Fruit fly (Drosophila melanogaster) whole organism, embryonic: ENCODE measurements around the gene CG44044.

Experiments used
- ATbp ChIP-seq: fragments of 200-800 bp; sonication (Bioruptor generic); optimal IDR thresholded peaks from 2 replicates; lab custom pipeline; 2017; ENCODE audit warnings: missing biosample characterization, mild to moderate bottlenecking, missing genetic modification characterization, missing genetic modification reagents
- BEAF-32 ChIP-seq: fragments of 200-800 bp; sonication (Bioruptor generic); optimal IDR thresholded peaks from 3 replicates; lab custom pipeline; 2017; ENCODE audit warnings: missing biosample characterization, missing genetic modification characterization, mild to moderate bottlenecking, moderate library complexity, missing genetic modification reagents
- BtbVII ChIP-seq: fragments of 200-800 bp; sonication (Bioruptor generic); optimal IDR thresholded peaks from 3 replicates; lab custom pipeline; 2017; ENCODE audit warnings: missing biosample characterization, mild to moderate bottlenecking, missing genetic modification characterization
- CG11456 ChIP-seq: fragments of 200-800 bp; sonication (Bioruptor generic); IDR thresholded peaks from 3 replicates; pipeline ENCODE4 v1.3.6; 2022; ENCODE audit warnings: missing biosample characterization, missing genetic modification characterization
- CG11696 ChIP-seq: fragments of 200-800 bp; sonication (Bioruptor generic); IDR thresholded peaks from 2 replicates; pipeline ENCODE4 v1.3.6; 2022; ENCODE audit warnings: missing biosample characterization, missing genetic modification characterization
- CG12659 ChIP-seq: fragments of 200-800 bp; sonication (Bioruptor generic); optimal IDR thresholded peaks from 3 replicates; lab custom pipeline; 2017; ENCODE audit warnings: mild to moderate bottlenecking, missing biosample characterization, missing genetic modification reagents, missing genetic modification characterization
- CG15601 ChIP-seq: fragments of 200-800 bp; sonication (Bioruptor generic); optimal IDR thresholded peaks from 3 replicates; lab custom pipeline; 2019; ENCODE audit warnings: missing biosample characterization, mild to moderate bottlenecking, missing genetic modification characterization, moderate library complexity
- CG1603 ChIP-seq: fragments of 200-800 bp; sonication (Bioruptor generic); optimal IDR thresholded peaks from 2 replicates; lab custom pipeline; 2019; ENCODE audit warnings: missing biosample characterization, mild to moderate bottlenecking, missing genetic modification characterization, moderate library complexity
- CG17359 ChIP-seq: fragments of 200-800 bp; sonication (Bioruptor generic); optimal IDR thresholded peaks from 3 replicates; lab custom pipeline; 2018; ENCODE audit warnings: missing biosample characterization, mild to moderate bottlenecking, missing genetic modification characterization, moderate library complexity
- CG33213 ChIP-seq: fragments of 200-800 bp; sonication (Bioruptor generic); optimal IDR thresholded peaks from 3 replicates; lab custom pipeline; 2016; ENCODE audit warnings: missing biosample characterization, missing genetic modification characterization
- CG34376 ChIP-seq: fragments of 200-800 bp; sonication (Bioruptor generic); optimal IDR thresholded peaks from 2 replicates; lab custom pipeline; 2018; ENCODE audit warnings: missing biosample characterization, mild to moderate bottlenecking, missing genetic modification characterization
- CG3995 ChIP-seq: fragments of 200-800 bp; sonication (Bioruptor generic); optimal IDR thresholded peaks from 3 replicates; lab custom pipeline; 2016; ENCODE audit warnings: missing biosample characterization, missing genetic modification characterization
- CG5953 ChIP-seq: fragments of 200-800 bp; sonication (Bioruptor generic); IDR thresholded peaks from 2 replicates; pipeline ENCODE4 v1.3.6; 2022; ENCODE audit warnings: missing biosample characterization, missing genetic modification characterization
- CG8281 ChIP-seq: fragments of 200-800 bp; sonication (Bioruptor generic); optimal IDR thresholded peaks from 2 replicates; lab custom pipeline; 2018; ENCODE audit warnings: missing biosample characterization, mild to moderate bottlenecking, missing genetic modification characterization, moderate library complexity
- CHES-1-like ChIP-seq: fragments of 200-800 bp; sonication (Bioruptor generic); optimal IDR thresholded peaks from 2 replicates; lab custom pipeline; 2016; ENCODE audit warnings: missing biosample characterization, missing genetic modification characterization
- Dek ChIP-seq: fragments of 200-800 bp; sonication (Bioruptor generic); optimal IDR thresholded peaks from 3 replicates; lab custom pipeline; 2019; ENCODE audit warnings: missing biosample characterization, mild to moderate bottlenecking, missing genetic modification characterization, moderate library complexity
- Dip3 ChIP-seq: fragments of 200-800 bp; sonication (Bioruptor generic); optimal IDR thresholded peaks from 3 replicates; lab custom pipeline; 2016; ENCODE audit warnings: missing biosample characterization, missing genetic modification characterization
- GATAe ChIP-seq: fragments of 200-800 bp; sonication (Bioruptor generic); conservative IDR thresholded peaks from 2 replicates; pipeline ENCODE4 v1.3.6; 2022; ENCODE audit warnings: missing biosample characterization, missing genetic modification characterization
- Gsc ChIP-seq: fragments of 200-800 bp; sonication (Bioruptor generic); IDR thresholded peaks from 2 replicates; pipeline ENCODE4 v1.3.6; 2022; ENCODE audit warnings: missing biosample characterization, missing genetic modification characterization
- HLH3B ChIP-seq: fragments of 200-800 bp; sonication (Bioruptor generic); IDR thresholded peaks from 2 replicates; pipeline ENCODE4 v1.3.6; 2022; ENCODE audit warnings: missing biosample characterization, missing genetic modification characterization
- HLH4C ChIP-seq: fragments of 200-800 bp; sonication (Bioruptor generic); IDR thresholded peaks from 3 replicates; pipeline ENCODE4 v1.3.6; 2022; ENCODE audit warnings: missing biosample characterization, missing genetic modification characterization; ENCODE audit not compliant: partially characterized antibody
- Hr78 ChIP-seq, 2 experiments: fragments of 200-800 bp in 1 of 2; fragments of >200 bp in 1 of 2; sonication (Bioruptor generic) in 1 of 2; optimal IDR thresholded peaks; 2 replicates each; lab custom pipeline; 2017 to 2019; ENCODE audit warnings: missing biosample characterization in 2 of 2, missing genetic modification characterization in 2 of 2, mild to moderate bottlenecking in 1 of 2, moderate library complexity in 1 of 2
- Med ChIP-seq: fragments of 200-800 bp; sonication (Bioruptor generic); peaks from one replicate; lab custom pipeline; 2016; ENCODE audit warnings: missing biosample characterization, missing genetic modification characterization, mild to moderate bottlenecking, inconsistent platforms, moderate library complexity
- Myb ChIP-seq: fragments of 200-800 bp; sonication (Bioruptor generic); optimal IDR thresholded peaks from 2 replicates; lab custom pipeline; 2016; ENCODE audit warnings: missing biosample characterization, missing genetic modification characterization
- NFAT ChIP-seq: fragments of 200-800 bp; sonication (Bioruptor generic); IDR thresholded peaks from 2 replicates; pipeline ENCODE4 v1.3.6; 2022; ENCODE audit warnings: missing biosample characterization, missing genetic modification characterization
- Six4 ChIP-seq: fragments of 200-800 bp; sonication (Bioruptor generic); optimal IDR thresholded peaks from 2 replicates; lab custom pipeline; 2016; ENCODE audit warnings: missing biosample characterization, missing genetic modification characterization
- Vsx1 ChIP-seq: fragments of 200-800 bp; sonication (Bioruptor generic); optimal IDR thresholded peaks from 2 replicates; lab custom pipeline; 2017; ENCODE audit warnings: missing biosample characterization, mild to moderate bottlenecking, missing genetic modification characterization, missing genetic modification reagents
- ash1 ChIP-seq: fragments of 200-800 bp; sonication (Bioruptor generic); optimal IDR thresholded peaks from 2 replicates; lab custom pipeline; 2018; ENCODE audit warnings: missing biosample characterization, mild to moderate bottlenecking, missing genetic modification characterization
- az2 ChIP-seq: fragments of 200-800 bp; sonication (Bioruptor generic); optimal IDR thresholded peaks from 3 replicates; lab custom pipeline; 2016; ENCODE audit warnings: missing biosample characterization, missing genetic modification characterization
- crp ChIP-seq, 2 experiments: fragments of 200-800 bp; sonication (Bioruptor generic); optimal IDR thresholded peaks; 2 replicates in 1 of 2; 3 replicates in 1 of 2; lab custom pipeline; 2017; ENCODE audit warnings: missing biosample characterization in 2 of 2, missing genetic modification characterization in 2 of 2, mild to moderate bottlenecking in 1 of 2, moderate library complexity in 1 of 2
- cwo ChIP-seq: fragments of 200-800 bp; sonication (Bioruptor generic); optimal IDR thresholded peaks from 3 replicates; lab custom pipeline; 2017; ENCODE audit warnings: missing biosample characterization, missing genetic modification characterization, mild to moderate bottlenecking, moderate library complexity, missing genetic modification reagents
- dpn ChIP-seq, 2 experiments: fragments of 200-800 bp; sonication (Bioruptor generic); optimal IDR thresholded peaks; 3 replicates each; lab custom pipeline; 2016; ENCODE audit warnings: missing biosample characterization in 2 of 2, missing genetic modification characterization in 2 of 2
- dysf ChIP-seq: fragments of 200-800 bp; sonication (Bioruptor generic); IDR thresholded peaks from 3 replicates; pipeline ENCODE4 v1.3.6; 2022; ENCODE audit warnings: missing biosample characterization, missing genetic modification characterization
- eyg ChIP-seq: fragments of 200-800 bp; sonication (Bioruptor generic); optimal IDR thresholded peaks from 3 replicates; lab custom pipeline; 2016; ENCODE audit warnings: missing biosample characterization, missing genetic modification characterization
- ind ChIP-seq: fragments of 200-800 bp; sonication (Bioruptor generic); optimal IDR thresholded peaks from 3 replicates; lab custom pipeline; 2016; ENCODE audit warnings: missing biosample characterization, missing genetic modification characterization
- klu ChIP-seq: fragments of 200-800 bp; sonication (Bioruptor generic); IDR thresholded peaks from 2 replicates; pipeline ENCODE4 v1.3.6; 2022; ENCODE audit warnings: missing biosample characterization, missing genetic modification characterization
- lov ChIP-seq, 2 experiments: fragments of 200-800 bp in 1 of 2; fragments of >200 bp in 1 of 2; sonication (Bioruptor generic) in 1 of 2; IDR thresholded peaks in 1 of 2; optimal IDR thresholded peaks in 1 of 2; 2 replicates in 1 of 2; 3 replicates in 1 of 2; pipeline versions ENCODE4 v1.3.6 to Lab custom; 2017 to 2022; ENCODE audit warnings: missing biosample characterization in 1 of 2, missing genetic modification characterization in 1 of 2
- mirr ChIP-seq: fragments of 200-800 bp; sonication (Bioruptor generic); optimal IDR thresholded peaks from 3 replicates; lab custom pipeline; 2018; ENCODE audit warnings: missing biosample characterization, mild to moderate bottlenecking, missing genetic modification characterization
- nau ChIP-seq: fragments of 200-800 bp; sonication (Bioruptor generic); optimal IDR thresholded peaks from 3 replicates; lab custom pipeline; 2017; ENCODE audit warnings: missing biosample characterization, mild to moderate bottlenecking, missing genetic modification characterization, missing genetic modification reagents
- p53 ChIP-seq: fragments of 200-800 bp; sonication (Bioruptor generic); optimal IDR thresholded peaks from 2 replicates; lab custom pipeline; 2016; ENCODE audit warnings: missing biosample characterization, missing genetic modification characterization
- ranshi ChIP-seq: fragments of 200-800 bp; sonication (Bioruptor generic); IDR thresholded peaks from 2 replicates; pipeline ENCODE4 v1.3.6; 2022; ENCODE audit warnings: missing biosample characterization, missing genetic modification characterization
- sr ChIP-seq: fragments of 200-800 bp; sonication (Bioruptor generic); IDR thresholded peaks from 3 replicates; pipeline ENCODE4 v1.3.6; 2022; ENCODE audit warnings: missing biosample characterization, missing genetic modification characterization
- tgo ChIP-seq: fragments of 200-800 bp; sonication (Bioruptor generic); IDR thresholded peaks from 3 replicates; pipeline ENCODE4 v1.3.6; 2022; ENCODE audit warnings: missing biosample characterization, missing genetic modification characterization
- ttk ChIP-seq: fragments of 200-800 bp; sonication (Bioruptor generic); IDR thresholded peaks from 2 replicates; pipeline ENCODE4 v2.1.2; 2022; ENCODE audit warnings: missing biosample characterization, missing genetic modification characterization
- tup ChIP-seq: fragments of 200-800 bp; sonication (Bioruptor generic); optimal IDR thresholded peaks from 2 replicates; lab custom pipeline; 2016; ENCODE audit warnings: missing biosample characterization, mild to moderate bottlenecking, missing genetic modification characterization, moderate library complexity
- twi ChIP-seq: fragments of 200-800 bp; optimal IDR thresholded peaks from 2 replicates; lab custom pipeline; 2019; ENCODE audit warnings: missing biosample characterization, mild to moderate bottlenecking, missing genetic modification characterization, moderate library complexity
- wdn ChIP-seq: fragments of 200-800 bp; sonication (Bioruptor generic); IDR thresholded peaks from 2 replicates; pipeline ENCODE4 v1.3.6; 2022; ENCODE audit warnings: missing biosample characterization, missing genetic modification characterization

CG44044 gene

DNA sequence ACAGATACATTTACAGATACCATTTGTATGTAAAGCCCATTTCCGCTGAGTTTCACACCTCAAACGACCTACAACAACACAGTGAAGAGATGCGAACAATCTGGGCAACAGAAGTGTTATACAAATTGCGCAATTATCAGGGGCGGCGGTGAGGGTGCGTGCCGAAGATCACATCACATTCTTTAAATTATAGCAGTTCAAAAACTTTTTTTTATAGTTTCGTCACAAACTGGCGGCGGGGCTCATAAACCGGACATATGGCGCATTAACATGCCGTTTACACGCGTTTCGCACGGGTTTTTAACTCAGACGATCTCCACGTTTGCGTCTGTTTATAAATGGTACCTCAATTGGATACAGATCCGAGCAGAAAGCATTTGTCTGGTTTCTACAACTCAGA is 31.6 kb downstream of the CG44044 start (continued):
- TF ChIP-seq CG34376 (GFP tag; lab: Kevin White, UChicago) (no peak), CG33213 (GFP tag; lab: Kevin White, UChicago) (no peak), Six4 (GFP tag; lab: Kevin White, UChicago) (no peak), CG8281 (tag; lab: Kevin White, UChicago) (no peak), HLH4C (no peak), CG5953 (GFP tag; lab: Robert Waterston, UW) (no peak), CG12659 (GFP tag; lab: Kevin White, UChicago) (no peak), BEAF-32 (GFP tag; lab: Kevin White, UChicago) (no peak), GATAe (GFP tag; lab: Robert Waterston, UW) (no peak), CG3995 (GFP tag; lab: Kevin White, UChicago) (no peak), tup (GFP tag; lab: Kevin White, UChicago) (no peak), ash1 (GFP tag; lab: Kevin White, UChicago) (no peak), eyg (GFP tag; lab: Kevin White, UChicago) (no peak), CG11696 (GFP tag; lab: Robert Waterston, UW) (no peak), CG15601 (tag; lab: Kevin White, UChicago) (no peak), Gsc (GFP tag; lab: Robert Waterston, UW) (no peak), crp (GFP tag; optimal IDR thresholded peaks at IDR 0.05; lab: Kevin White, UChicago) (no peak), CG1603 (tag; lab: Kevin White, UChicago) (no peak), CG11456 (no peak)
- TF ChIP-seq, all 482 proteins: peak for 21

DNA sequence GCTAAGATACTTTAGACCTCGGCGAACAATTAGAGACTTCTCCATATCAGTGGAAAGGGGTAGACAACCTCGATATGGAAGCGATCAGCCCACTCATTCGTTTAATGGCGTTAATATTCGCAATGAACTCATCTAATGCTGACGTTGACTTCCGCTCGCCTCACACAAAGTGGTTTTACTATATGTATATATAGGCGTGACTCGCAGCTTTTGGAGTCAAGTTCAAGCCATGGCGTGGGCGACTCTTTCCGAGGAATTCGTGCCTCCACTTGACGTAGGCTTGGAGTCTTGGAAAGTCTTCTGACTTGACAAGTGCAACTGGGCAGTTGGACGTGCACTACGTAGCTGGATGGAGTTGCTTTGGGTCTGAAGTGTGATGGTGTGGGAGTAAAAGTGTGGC is 32.0 kb downstream of the CG44044 start:
- TF ChIP-seq sr (GFP tag; lab: Robert Waterston, UW) (peak; percentile 76), twi (tag; lab: Kevin White, UChicago) (no peak), cwo (GFP tag; lab: Kevin White, UChicago) (peak; percentile 2), ranshi (GFP tag; lab: Robert Waterston, UW) (no peak), Med (GFP tag; lab: Kevin White, UChicago) (peak; percentile 11)

DNA sequence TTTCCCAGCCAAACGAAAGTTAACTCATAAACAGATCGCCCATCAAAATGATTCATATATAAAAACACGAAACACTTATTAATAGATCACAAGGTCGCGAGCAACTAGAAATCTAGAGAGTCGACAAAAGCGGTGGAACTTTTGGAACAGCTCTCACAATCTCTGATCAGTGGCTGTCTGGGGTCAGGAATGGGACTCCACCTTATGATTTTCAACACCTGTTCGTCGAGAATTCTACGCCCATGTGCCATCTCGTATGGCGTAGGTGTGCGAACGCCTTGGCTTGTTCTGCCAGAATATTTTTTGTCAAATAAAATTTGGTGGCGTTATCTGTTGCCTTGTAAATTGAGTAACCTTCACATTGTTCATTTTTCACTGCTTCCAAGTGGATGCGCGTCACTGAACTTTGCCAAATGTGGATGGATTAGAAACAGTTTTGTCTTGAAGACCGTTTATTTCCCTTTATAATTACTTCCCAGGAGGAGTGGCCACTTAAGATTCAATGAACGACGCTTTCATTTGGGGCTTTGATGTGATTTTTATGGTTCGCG is 33.8 kb downstream of the CG44044 start:
- TF ChIP-seq NFAT (GFP tag; lab: Robert Waterston, UW) (peak; percentile 89; the same call in 1 of the 2 replicates), mirr (peak; percentile 67), p53 (no peak), tgo (GFP tag; lab: Robert Waterston, UW) (peak; percentile 30; the same call in 1 of the 3 replicates), Myb (GFP tag; lab: Kevin White, UChicago) (peak; percentile 5), ttk (GFP tag; lab: Robert Waterston, UW) (no peak), klu (GFP tag; lab: Robert Waterston, UW) (0 out of 2 replicates have a peak, but pooled peaks have one; percentile 41), CG17359 (tag; lab: Kevin White, UChicago) (peak; percentile 33), BtbVII (GFP tag; lab: Kevin White, UChicago) (peak; percentile 10), wdn (GFP tag; lab: Robert Waterston, UW) (peak; percentile 61), dysf (GFP tag; lab: Robert Waterston, UW) (peak; percentile 63), Dip3 (GFP tag; lab: Kevin White, UChicago) (peak; percentile 37), ind (GFP tag; lab: Kevin White, UChicago) (no peak), lov (optimal IDR thresholded peaks at IDR 0.05; lab: Kevin White, UChicago) (no peak), lov (GFP tag; IDR thresholded peaks at IDR 0.05; lab: Robert Waterston, UW) (0 out of 3 replicates have a peak, but pooled peaks have one; percentile 17), nau (GFP tag; lab: Kevin White, UChicago) (peak; percentile 47), dpn (GFP tag; optimal IDR thresholded peaks at IDR 0.05; lab: Kevin White, UChicago) (peak; percentile 40 to 48), CHES-1-like (peak; percentile 44), Vsx1 (GFP tag; lab: Kevin White, UChicago) (no peak), az2 (no peak), Hr78 (GFP tag; optimal IDR thresholded peaks at IDR 0.05; lab: Kevin White, UChicago) (peak in 1 of 2 experiments; percentile 5), ATbp (GFP tag; lab: Kevin White, UChicago) (no peak), HLH3B (GFP tag; lab: Robert Waterston, UW) (0 out of 2 replicates have a peak, but pooled peaks have one; percentile 9), Dek (tag; lab: Kevin White, UChicago) (peak; percentile 44)
